Worm (Caenorhabditis elegans) whole organism, young adult: ENCODE measurements around the gene tmem-135.
A peak's percentile ranks its signal among the peaks of the same experiment; 100 is the strongest.

Experiments used
- B0336.3 ChIP-seq: fragments of 200-800 bp; sonication (Bioruptor generic); IDR thresholded peaks from 2 replicates; pipeline ENCODE4 v1.3.6; 2022; ENCODE audit warnings: missing genetic modification characterization, missing compliant biosample characterization
- C06A6.2 ChIP-seq: fragments of 200-800 bp; sonication (Bioruptor generic); conservative IDR thresholded peaks from 2 replicates; pipeline ENCODE4 v1.3.6; 2022; ENCODE audit warnings: missing genetic modification characterization, missing compliant biosample characterization
- F39B2.1 ChIP-seq: fragments of 200-800 bp; sonication (Bioruptor generic); IDR thresholded peaks from 2 replicates; pipeline ENCODE4 v1.3.6; 2022; ENCODE audit warnings: missing genetic modification reagents, missing genetic modification characterization, missing compliant biosample characterization
- F49E8.2 ChIP-seq: sonication (generic microtip); optimal IDR thresholded peaks from 3 replicates; lab custom pipeline; 2017; ENCODE audit warnings: missing genetic modification characterization, mild to moderate bottlenecking, missing compliant biosample characterization, antibody characterized with exemption, moderate library complexity; ENCODE audit not compliant: insufficient read depth
- F57A8.1 ChIP-seq: fragments of 200-800 bp; sonication (Bioruptor generic); optimal IDR thresholded peaks from 2 replicates; lab custom pipeline; 2018; ENCODE audit warnings: mild to moderate bottlenecking, missing genetic modification characterization, moderate library complexity, missing compliant biosample characterization
- K11D2.4 ChIP-seq: fragments of 200-800 bp; sonication (Bioruptor generic); IDR thresholded peaks from 2 replicates; pipeline ENCODE4 v1.3.6; 2022; ENCODE audit warnings: missing genetic modification reagents, missing genetic modification characterization, missing compliant biosample characterization
- K12H6.12 ChIP-seq: fragments of 200-800 bp; sonication (Bioruptor generic); optimal IDR thresholded peaks from 2 replicates; lab custom pipeline; 2018; ENCODE audit warnings: mild to moderate bottlenecking, missing genetic modification characterization, missing compliant biosample characterization
- Y56A3A.18 ChIP-seq: fragments of 200-800 bp; sonication (Bioruptor generic); IDR thresholded peaks from 2 replicates; pipeline ENCODE4 v1.3.6; 2022; ENCODE audit warnings: missing genetic modification reagents, missing genetic modification characterization, missing compliant biosample characterization
- Y95B8A.8 ChIP-seq: fragments of 200-800 bp; sonication (Bioruptor generic); IDR thresholded peaks from 2 replicates; pipeline ENCODE4 v1.3.6; 2022; ENCODE audit warnings: missing genetic modification reagents, missing genetic modification characterization, missing compliant biosample characterization
- ZK185.1 ChIP-seq: sonication (generic microtip); optimal IDR thresholded peaks from 2 replicates; lab custom pipeline; 2016; ENCODE audit warnings: mild to moderate bottlenecking, missing genetic modification characterization, missing compliant biosample characterization; ENCODE audit not compliant: poor library complexity, severe bottlenecking
- aptf-3 ChIP-seq: fragments of 200-800 bp; sonication (Bioruptor generic); IDR thresholded peaks from 2 replicates; pipeline ENCODE4 v1.3.6; 2022; ENCODE audit warnings: missing genetic modification characterization, missing compliant biosample characterization
- atf-7 ChIP-seq: sonication (generic microtip); optimal IDR thresholded peaks from 2 replicates; lab custom pipeline; 2017; ENCODE audit warnings: mild to moderate bottlenecking, missing genetic modification characterization, missing compliant biosample characterization
- ceh-100 ChIP-seq: fragments of 200-800 bp; sonication (Bioruptor generic); IDR thresholded peaks from 2 replicates; pipeline ENCODE4 v1.3.6; 2022; ENCODE audit warnings: missing genetic modification reagents, missing genetic modification characterization, missing compliant biosample characterization
- ceh-58 ChIP-seq: fragments of 200-800 bp; sonication (Bioruptor generic); IDR thresholded peaks from 2 replicates; pipeline ENCODE4 v1.3.6; 2022; ENCODE audit warnings: missing genetic modification characterization, missing compliant biosample characterization
- dox-1 ChIP-seq: fragments of 200-800 bp; sonication (Bioruptor generic); IDR thresholded peaks from 2 replicates; pipeline ENCODE4 v1.3.6; 2022; ENCODE audit warnings: missing genetic modification reagents, missing genetic modification characterization, missing compliant biosample characterization
- dpl-1 ChIP-seq: fragments of 150-350 bp; optimal IDR thresholded peaks from 2 replicates; lab custom pipeline; 2014; ENCODE audit warnings: missing biosample characterization, missing genetic modification reagents, missing genetic modification characterization
- efl-1 ChIP-seq: fragments of 150-350 bp; optimal IDR thresholded peaks from 2 replicates; lab custom pipeline; 2014; ENCODE audit warnings: missing biosample characterization, missing genetic modification reagents, missing genetic modification characterization
- egl-44 ChIP-seq: fragments of 200-800 bp; sonication (Bioruptor generic); IDR thresholded peaks from 2 replicates; pipeline ENCODE4 v1.3.6; 2022; ENCODE audit warnings: missing genetic modification reagents, missing genetic modification characterization, missing compliant biosample characterization
- egrh-3 ChIP-seq: fragments of 200-800 bp; sonication (Bioruptor generic); IDR thresholded peaks from 2 replicates; pipeline ENCODE4 v1.3.6; 2022; ENCODE audit warnings: missing genetic modification reagents, missing genetic modification characterization, missing compliant biosample characterization
- gei-17 ChIP-seq: fragments of 200-800 bp; sonication (Bioruptor generic); optimal IDR thresholded peaks from 2 replicates; lab custom pipeline; 2018; ENCODE audit warnings: mild to moderate bottlenecking, missing genetic modification characterization, missing compliant biosample characterization
- hmg-20 ChIP-seq: fragments of 200-800 bp; sonication (Bioruptor generic); IDR thresholded peaks from 2 replicates; pipeline ENCODE4 v1.3.6; 2022; ENCODE audit warnings: missing genetic modification reagents, missing genetic modification characterization, missing compliant biosample characterization
- let-526 ChIP-seq: fragments of 200-800 bp; sonication (Bioruptor generic); IDR thresholded peaks from 2 replicates; pipeline ENCODE4 v1.3.6; 2022; ENCODE audit warnings: missing genetic modification reagents, missing genetic modification characterization, missing compliant biosample characterization
- lin-54 ChIP-seq: fragments of 200-800 bp; sonication (Bioruptor generic); optimal IDR thresholded peaks from 2 replicates; lab custom pipeline; 2018; ENCODE audit warnings: mild to moderate bottlenecking, missing genetic modification characterization, missing compliant biosample characterization
- lir-1 ChIP-seq: fragments of 200-800 bp; sonication (Bioruptor generic); conservative IDR thresholded peaks from 2 replicates; pipeline ENCODE4 v1.3.6; 2022; ENCODE audit warnings: missing genetic modification reagents, missing genetic modification characterization, missing compliant biosample characterization
- lsl-1 ChIP-seq: fragments of 200-800 bp; sonication (Bioruptor generic); optimal IDR thresholded peaks from 2 replicates; lab custom pipeline; 2018; ENCODE audit warnings: mild to moderate bottlenecking, missing genetic modification characterization, moderate library complexity, missing compliant biosample characterization
- madf-10 ChIP-seq: sonication (generic microtip); optimal IDR thresholded peaks from 2 replicates; lab custom pipeline; 2016; ENCODE audit warnings: mild to moderate bottlenecking, missing genetic modification characterization, missing compliant biosample characterization
- madf-6 ChIP-seq: fragments of 200-800 bp; sonication (Bioruptor generic); IDR thresholded peaks from 2 replicates; pipeline ENCODE4 v1.3.6; 2022; ENCODE audit warnings: missing genetic modification reagents, missing genetic modification characterization, missing compliant biosample characterization
- mes-4 ChIP-seq: sonication (generic microtip); optimal IDR thresholded peaks from 2 replicates; lab custom pipeline; 2016; ENCODE audit warnings: missing genotype, missing genetic modification characterization, missing compliant biosample characterization
- mxl-1 ChIP-seq: sonication (generic microtip); optimal IDR thresholded peaks from 2 replicates; lab custom pipeline; 2016; ENCODE audit warnings: missing genetic modification characterization, missing compliant biosample characterization
- nhr-27 ChIP-seq: fragments of 200-800 bp; sonication (Bioruptor generic); optimal IDR thresholded peaks from 2 replicates; lab custom pipeline; 2018; ENCODE audit warnings: mild to moderate bottlenecking, missing genetic modification characterization, moderate library complexity, missing compliant biosample characterization
- nhr-90 ChIP-seq: sonication (generic microtip); optimal IDR thresholded peaks from 2 replicates; lab custom pipeline; 2016; ENCODE audit warnings: missing genotype, mild to moderate bottlenecking, missing genetic modification characterization, missing compliant biosample characterization
- pbrm-1 ChIP-seq: fragments of 200-800 bp; sonication (Bioruptor generic); IDR thresholded peaks from 2 replicates; pipeline ENCODE4 v1.3.6; 2022; ENCODE audit warnings: missing genetic modification reagents, missing genetic modification characterization, missing compliant biosample characterization
- rcor-1 ChIP-seq: fragments of 200-800 bp; sonication (Bioruptor generic); IDR thresholded peaks from 2 replicates; pipeline ENCODE4 v1.3.6; 2022; ENCODE audit warnings: missing genetic modification reagents, missing genetic modification characterization, missing compliant biosample characterization
- rec-8 ChIP-seq, 2 experiments: sonication (generic microtip); optimal IDR thresholded peaks; 2 replicates each; lab custom pipeline; 2016; ENCODE audit warnings: mild to moderate bottlenecking in 2 of 2, missing genetic modification characterization in 2 of 2, missing genetic modification reagents in 2 of 2, missing genotype in 2 of 2, missing biosample characterization in 1 of 2, missing compliant biosample characterization in 1 of 2, moderate library complexity in 1 of 2
- repo-1 ChIP-seq: sonication (generic microtip); optimal IDR thresholded peaks from 2 replicates; lab custom pipeline; 2017; ENCODE audit warnings: mild to moderate bottlenecking, missing genetic modification characterization, missing compliant biosample characterization
- snpc-1.3 ChIP-seq: sonication (generic microtip); optimal IDR thresholded peaks from 2 replicates; lab custom pipeline; 2017; ENCODE audit warnings: missing genetic modification characterization, mild to moderate bottlenecking, missing compliant biosample characterization, antibody characterized with exemption, moderate library complexity, missing genotype, missing genetic modification reagents; ENCODE audit not compliant: insufficient read depth
- tbp1 ChIP-seq: fragments of 200-800 bp; sonication (Bioruptor generic); optimal IDR thresholded peaks from 2 replicates; lab custom pipeline; 2018; ENCODE audit warnings: mild to moderate bottlenecking, missing genetic modification characterization, missing compliant biosample characterization
- tlf-1 ChIP-seq: fragments of 200-800 bp; sonication (Bioruptor generic); optimal IDR thresholded peaks from 2 replicates; lab custom pipeline; 2018; ENCODE audit warnings: mild to moderate bottlenecking, missing genetic modification characterization, missing compliant biosample characterization
- unc-130 ChIP-seq: sonication (generic microtip); optimal IDR thresholded peaks from 2 replicates; lab custom pipeline; 2016; ENCODE audit warnings: missing genetic modification reagents, missing genetic modification characterization, missing compliant biosample characterization
- unc-62 ChIP-seq: fragments of 150-350 bp; optimal IDR thresholded peaks from 2 replicates; lab custom pipeline; 2014; ENCODE audit warnings: missing biosample characterization, missing genetic modification reagents, missing genetic modification characterization
- zfh-2 ChIP-seq: fragments of 200-800 bp; sonication (Bioruptor generic); conservative IDR thresholded peaks from 2 replicates; pipeline ENCODE4 v1.3.6; 2022; ENCODE audit warnings: missing genetic modification reagents, missing genetic modification characterization, missing compliant biosample characterization
- ztf-18 ChIP-seq: sonication (generic microtip); optimal IDR thresholded peaks from 2 replicates; lab custom pipeline; 2016; ENCODE audit warnings: missing genotype, mild to moderate bottlenecking, missing genetic modification characterization, missing compliant biosample characterization
- ztf-22 ChIP-seq: fragments of 200-800 bp; sonication (Bioruptor generic); optimal IDR thresholded peaks from 2 replicates; lab custom pipeline; 2018; ENCODE audit warnings: mild to moderate bottlenecking, missing genetic modification characterization, moderate library complexity, missing compliant biosample characterization
- ztf-26 ChIP-seq: sonication (generic microtip); optimal IDR thresholded peaks from 2 replicates; lab custom pipeline; 2017; ENCODE audit warnings: missing genetic modification characterization, missing compliant biosample characterization
- ztf-6 ChIP-seq: fragments of 200-800 bp; sonication (Bioruptor generic); IDR thresholded peaks from 2 replicates; pipeline ENCODE4 v1.3.6; 2022; ENCODE audit warnings: missing genetic modification reagents, missing genetic modification characterization, missing compliant biosample characterization

tmem-135 gene

ce11 chrX:4706755-4707226 lies 33.3 kb downstream of the tmem-135 start, which contains the start of gene dhhc-10 (continued):
- TF ChIP-seq madf-10 (tag; lab: Kevin White, UChicago) (no peak), ztf-6 (GFP tag; lab: Robert Waterston, UW) (no peak), lin-54 (peak; percentile 8), dpl-1 (GFP tag; lab: Kevin White, UChicago) (no peak), tlf-1 (no peak), madf-6 (GFP tag; lab: Robert Waterston, UW) (no peak), ZK185.1 (tag; lab: Kevin White, UChicago) (peak; percentile 45), lsl-1 (GFP tag; lab: Kevin White, UChicago) (no peak), nhr-27 (tag; lab: Kevin White, UChicago) (no peak), mxl-1 (tag; lab: Kevin White, UChicago) (no peak), ceh-100 (no peak), unc-130 (GFP tag; lab: Kevin White, UChicago) (no peak), egrh-3 (GFP tag; lab: Robert Waterston, UW) (no peak), C06A6.2 (GFP tag; lab: Robert Waterston, UW) (no peak), gei-17 (GFP tag; lab: Kevin White, UChicago) (no peak)

DNA sequence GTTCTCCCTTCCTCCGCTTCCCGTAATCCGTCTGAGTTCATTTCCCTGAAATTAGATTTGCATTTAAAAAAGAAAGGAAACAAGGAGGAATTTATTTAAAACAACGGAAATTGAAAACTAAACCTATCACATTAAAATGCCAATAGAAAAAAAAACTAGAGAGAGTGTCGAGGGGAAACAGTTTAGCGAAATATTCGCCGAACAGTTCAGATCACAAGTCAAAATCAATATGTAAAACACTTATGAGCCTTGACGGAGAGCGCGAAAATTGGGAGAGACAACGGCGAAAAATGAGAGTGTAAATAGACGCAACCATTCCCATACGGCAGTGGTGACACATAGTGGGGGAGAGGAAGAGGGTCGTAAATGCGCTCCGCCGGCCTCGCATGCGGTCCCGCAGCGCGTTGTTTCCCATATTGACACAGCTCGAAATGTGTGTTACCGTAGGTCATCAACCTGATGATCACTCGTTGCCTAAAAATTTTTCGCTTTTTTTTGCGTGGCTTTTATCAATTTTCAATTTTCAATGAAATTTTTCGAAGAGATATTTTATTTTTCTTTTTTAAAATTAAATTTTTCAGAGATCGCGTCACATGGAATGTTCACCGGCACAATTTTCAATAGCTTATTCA lies 38.3 kb downstream of the tmem-135 start, which contains the start of the genes dnj-14 and glit-1:
TSS of gene dnj-14 (minus strand) at position 51 of the 632 bp plus-strand sequence.
TSS of gene glit-1 (plus strand) at position 582 of the 632 bp plus-strand sequence.
- TF ChIP-seq F57A8.1 (GFP tag; lab: Kevin White, UChicago): no peak
- TF ChIP-seq B0336.3: peak; percentile 77
- TF ChIP-seq ztf-18: peak; percentile 57
- no peak for TF ChIP-seq mes-4 (tag; lab: Kevin White, UChicago)
- peak; percentile 76; the same call in 1 of the 2 replicates for TF ChIP-seq let-526 (GFP tag; lab: Robert Waterston, UW)
- 0 out of 2 replicates have a peak, but pooled peaks have one; percentile 35 for TF ChIP-seq Y95B8A.8
- 0 out of 2 replicates have a peak, but pooled peaks have one; percentile 45 for TF ChIP-seq hmg-20
- peak; percentile 36; the same call in 1 of the 2 replicates for TF ChIP-seq lir-1 (GFP tag; lab: Robert Waterston, UW)
- TF ChIP-seq F39B2.1 (GFP tag; lab: Robert Waterston, UW): no peak
- TF ChIP-seq pbrm-1 (GFP tag; lab: Robert Waterston, UW): peak; percentile 84; the same call in 1 of the 2 replicates
- peak; percentile 53 for TF ChIP-seq ZK185.1 (tag; lab: Kevin White, UChicago)
- peak; percentile 96 for TF ChIP-seq zfh-2
- TF ChIP-seq F49E8.2: no peak
- TF ChIP-seq egl-44: peak; percentile 83; the same call in 1 of the 2 replicates
- peak; percentile 50 for TF ChIP-seq rcor-1 (GFP tag; lab: Robert Waterston, UW)
- peak; percentile 53 for TF ChIP-seq tlf-1
- TF ChIP-seq ceh-58 (GFP tag; lab: Robert Waterston, UW): no peak
- TF ChIP-seq tbp1 (GFP tag; lab: Kevin White, UChicago): peak; percentile 63
- peak; percentile 4 for TF ChIP-seq snpc-1.3 (tag; lab: Kevin White, UChicago)
- peak; percentile 34 for TF ChIP-seq lin-54
- no peak for TF ChIP-seq aptf-3
- peak; percentile 58 for TF ChIP-seq atf-7
- peak; percentile 51 for TF ChIP-seq unc-62 (GFP tag; lab: Kevin White, UChicago)
- peak; percentile 70 for TF ChIP-seq K12H6.12 (tag; lab: Kevin White, UChicago)
- peak; percentile 31 for TF ChIP-seq efl-1 (GFP tag; lab: Kevin White, UChicago)
- peak; percentile 19 for TF ChIP-seq ztf-22
- 0 out of 2 replicates have a peak, but pooled peaks have one; percentile 51 for TF ChIP-seq Y56A3A.18 (GFP tag; lab: Robert Waterston, UW)
- TF ChIP-seq ztf-26 (tag; lab: Kevin White, UChicago): peak; percentile 57
- peak; percentile 65 for TF ChIP-seq nhr-90 (tag; lab: Kevin White, UChicago)
- no peak for TF ChIP-seq rec-8 (tag; optimal IDR thresholded peaks at IDR 0.05; lab: Kevin White, UChicago)
- peak; percentile 62; the same call in 1 of the 2 replicates for TF ChIP-seq K11D2.4 (GFP tag; lab: Robert Waterston, UW)
- peak; percentile 51 for TF ChIP-seq repo-1 (tag; lab: Kevin White, UChicago)
- peak; percentile 46 for TF ChIP-seq gei-17 (GFP tag; lab: Kevin White, UChicago)
- TF ChIP-seq dox-1 (GFP tag; lab: Robert Waterston, UW): peak; percentile 91
